Worm (Caenorhabditis elegans) whole organism, young adult: ENCODE results near the gene R05G9.3.

Experiments used
- B0035.1 ChIP-seq: sonication (generic microtip); optimal IDR thresholded peaks from 2 replicates; lab custom pipeline; 2016; ENCODE audit warnings: missing genetic modification characterization, mild to moderate bottlenecking, missing compliant biosample characterization, missing genotype, missing genetic modification reagents
- B0261.1 ChIP-seq: sonication (generic microtip); optimal IDR thresholded peaks from 2 replicates; lab custom pipeline; 2016; ENCODE audit warnings: mild to moderate bottlenecking, missing genetic modification characterization, moderate library complexity, missing compliant biosample characterization
- C17E4.6 ChIP-seq: fragments of 200-800 bp; sonication (Bioruptor generic); IDR thresholded peaks from 2 replicates; pipeline ENCODE4 v1.3.6; 2022; ENCODE audit warnings: missing genetic modification reagents, missing genetic modification characterization, missing compliant biosample characterization
- F10E7.11 ChIP-seq: sonication (generic microtip); optimal IDR thresholded peaks from 2 replicates; lab custom pipeline; 2017; ENCODE audit warnings: mild to moderate bottlenecking, missing genetic modification characterization, moderate library complexity, missing compliant biosample characterization
- F33H1.4 ChIP-seq: fragments of 200-800 bp; sonication (Bioruptor generic); IDR thresholded peaks from 2 replicates; pipeline ENCODE4 v1.3.6; 2022; ENCODE audit warnings: missing genetic modification reagents, missing genetic modification characterization, missing compliant biosample characterization
- F39B2.1 ChIP-seq: fragments of 200-800 bp; sonication (Bioruptor generic); IDR thresholded peaks from 2 replicates; pipeline ENCODE4 v1.3.6; 2022; ENCODE audit warnings: missing genetic modification reagents, missing genetic modification characterization, missing compliant biosample characterization
- F49E8.2 ChIP-seq: sonication (generic microtip); optimal IDR thresholded peaks from 3 replicates; lab custom pipeline; 2017; ENCODE audit warnings: missing genetic modification characterization, mild to moderate bottlenecking, missing compliant biosample characterization, antibody characterized with exemption, moderate library complexity; ENCODE audit not compliant: insufficient read depth
- F52B5.7 ChIP-seq: sonication (generic microtip); optimal IDR thresholded peaks from 2 replicates; lab custom pipeline; 2016; ENCODE audit warnings: mild to moderate bottlenecking, missing genetic modification characterization, missing compliant biosample characterization
- F55B11.4 ChIP-seq: sonication (generic microtip); optimal IDR thresholded peaks from 2 replicates; lab custom pipeline; 2016; ENCODE audit warnings: missing compliant biosample characterization, missing genetic modification characterization, borderline replicate concordance; ENCODE audit not compliant: insufficient read depth
- K12H6.12 ChIP-seq: fragments of 200-800 bp; sonication (Bioruptor generic); optimal IDR thresholded peaks from 2 replicates; lab custom pipeline; 2018; ENCODE audit warnings: mild to moderate bottlenecking, missing genetic modification characterization, missing compliant biosample characterization
- ZK185.1 ChIP-seq: sonication (generic microtip); optimal IDR thresholded peaks from 2 replicates; lab custom pipeline; 2016; ENCODE audit warnings: mild to moderate bottlenecking, missing genetic modification characterization, missing compliant biosample characterization; ENCODE audit not compliant: poor library complexity, severe bottlenecking
- bed-1 ChIP-seq: fragments of 200-800 bp; sonication (Bioruptor generic); IDR thresholded peaks from 2 replicates; pipeline ENCODE4 v1.3.6; 2022; ENCODE audit warnings: missing genetic modification reagents, missing genetic modification characterization, missing compliant biosample characterization
- ccch-3 ChIP-seq: fragments of 200-800 bp; sonication (Bioruptor generic); optimal IDR thresholded peaks from 2 replicates; lab custom pipeline; 2018; ENCODE audit warnings: mild to moderate bottlenecking, missing genetic modification characterization, missing compliant biosample characterization
- ceh-100 ChIP-seq: fragments of 200-800 bp; sonication (Bioruptor generic); IDR thresholded peaks from 2 replicates; pipeline ENCODE4 v1.3.6; 2022; ENCODE audit warnings: missing genetic modification reagents, missing genetic modification characterization, missing compliant biosample characterization
- ceh-79 ChIP-seq: sonication (generic microtip); optimal IDR thresholded peaks from 2 replicates; lab custom pipeline; 2017; ENCODE audit warnings: mild to moderate bottlenecking, missing genetic modification characterization, missing compliant biosample characterization
- dpl-1 ChIP-seq: fragments of 150-350 bp; optimal IDR thresholded peaks from 2 replicates; lab custom pipeline; 2014; ENCODE audit warnings: missing biosample characterization, missing genetic modification reagents, missing genetic modification characterization
- efl-1 ChIP-seq: fragments of 150-350 bp; optimal IDR thresholded peaks from 2 replicates; lab custom pipeline; 2014; ENCODE audit warnings: missing biosample characterization, missing genetic modification reagents, missing genetic modification characterization
- fkh-3 ChIP-seq: sonication (generic microtip); optimal IDR thresholded peaks from 2 replicates; lab custom pipeline; 2016; ENCODE audit warnings: mild to moderate bottlenecking, missing genetic modification characterization, missing compliant biosample characterization
- him-1 ChIP-seq: sonication (generic microtip); optimal IDR thresholded peaks from 2 replicates; lab custom pipeline; 2016; ENCODE audit warnings: missing genotype, missing genetic modification reagents, missing genetic modification characterization, missing compliant biosample characterization
- hlh-12 ChIP-seq: sonication (generic microtip); optimal IDR thresholded peaks from 2 replicates; lab custom pipeline; 2016; ENCODE audit warnings: missing genetic modification characterization, missing compliant biosample characterization
- hrde-1 ChIP-seq: sonication (generic microtip); optimal IDR thresholded peaks from 2 replicates; lab custom pipeline; 2016; ENCODE audit warnings: missing genetic modification characterization, mild to moderate bottlenecking, missing compliant biosample characterization, moderate library complexity, missing genotype, missing genetic modification reagents, borderline replicate concordance
- let-607 ChIP-seq, 2 experiments: fragments of 200-800 bp in 1 of 2; sonication (Bioruptor generic) in 1 of 2; sonication (generic microtip) in 1 of 2; optimal IDR thresholded peaks; 2 replicates each; lab custom pipeline; 2016 to 2018; ENCODE audit warnings: mild to moderate bottlenecking in 2 of 2, missing compliant biosample characterization in 2 of 2, missing genetic modification characterization in 2 of 2, moderate library complexity in 2 of 2, missing genotype in 1 of 2
- lin-35 ChIP-seq, 3 experiments: fragments of 150-350 bp in 2 of 3; sonication (generic microtip) in 1 of 3; optimal IDR thresholded peaks; 2 replicates each; lab custom pipeline; 2014 to 2018; ENCODE audit warnings: missing biosample characterization in 3 of 3, missing genetic modification characterization in 3 of 3, missing genetic modification reagents in 3 of 3
- lin-40 ChIP-seq: sonication (generic microtip); optimal IDR thresholded peaks from 2 replicates; lab custom pipeline; 2016; ENCODE audit warnings: missing genetic modification characterization, mild to moderate bottlenecking, missing compliant biosample characterization, missing genotype, missing genetic modification reagents
- lin-54 ChIP-seq: fragments of 200-800 bp; sonication (Bioruptor generic); optimal IDR thresholded peaks from 2 replicates; lab custom pipeline; 2018; ENCODE audit warnings: mild to moderate bottlenecking, missing genetic modification characterization, missing compliant biosample characterization
- lsl-1 ChIP-seq: fragments of 200-800 bp; sonication (Bioruptor generic); optimal IDR thresholded peaks from 2 replicates; lab custom pipeline; 2018; ENCODE audit warnings: mild to moderate bottlenecking, missing genetic modification characterization, moderate library complexity, missing compliant biosample characterization
- madf-6 ChIP-seq: fragments of 200-800 bp; sonication (Bioruptor generic); IDR thresholded peaks from 2 replicates; pipeline ENCODE4 v1.3.6; 2022; ENCODE audit warnings: missing genetic modification reagents, missing genetic modification characterization, missing compliant biosample characterization
- madf-8 ChIP-seq: fragments of 200-800 bp; sonication (Bioruptor generic); conservative IDR thresholded peaks from 2 replicates; pipeline ENCODE4 v1.3.6; 2022; ENCODE audit warnings: missing genetic modification reagents, missing genetic modification characterization, missing compliant biosample characterization
- mel-28 ChIP-seq: sonication (generic microtip); optimal IDR thresholded peaks from 2 replicates; lab custom pipeline; 2016; ENCODE audit warnings: borderline replicate concordance, mild to moderate bottlenecking, missing genetic modification characterization, missing compliant biosample characterization
- mes-4 ChIP-seq: sonication (generic microtip); optimal IDR thresholded peaks from 2 replicates; lab custom pipeline; 2016; ENCODE audit warnings: missing genotype, missing genetic modification characterization, missing compliant biosample characterization
- nfyb-1 ChIP-seq: fragments of 200-800 bp; sonication (Bioruptor generic); IDR thresholded peaks from 2 replicates; pipeline ENCODE4 v1.3.6; 2022; ENCODE audit warnings: missing genetic modification reagents, missing genetic modification characterization, missing compliant biosample characterization
- nhr-120 ChIP-seq: fragments of 200-800 bp; sonication (Bioruptor generic); IDR thresholded peaks from 2 replicates; pipeline ENCODE4 v1.3.6; 2022; ENCODE audit warnings: missing genetic modification characterization, missing compliant biosample characterization
- pbrm-1 ChIP-seq: fragments of 200-800 bp; sonication (Bioruptor generic); IDR thresholded peaks from 2 replicates; pipeline ENCODE4 v1.3.6; 2022; ENCODE audit warnings: missing genetic modification reagents, missing genetic modification characterization, missing compliant biosample characterization
- pha-4 ChIP-seq: fragments of 150-350 bp; sonication (generic microtip); optimal IDR thresholded peaks from 2 replicates; lab custom pipeline; 2014; ENCODE audit warnings: missing biosample characterization, missing genetic modification reagents, missing genetic modification characterization
- repo-1 ChIP-seq: sonication (generic microtip); optimal IDR thresholded peaks from 2 replicates; lab custom pipeline; 2017; ENCODE audit warnings: mild to moderate bottlenecking, missing genetic modification characterization, missing compliant biosample characterization
- snpc-1.1 ChIP-seq: sonication (generic microtip); optimal IDR thresholded peaks from 2 replicates; lab custom pipeline; 2017; ENCODE audit warnings: missing genetic modification characterization, mild to moderate bottlenecking, missing compliant biosample characterization, antibody characterized with exemption, moderate library complexity, missing genotype, missing genetic modification reagents; ENCODE audit not compliant: insufficient read depth
- snpc-3.4 ChIP-seq: sonication (generic microtip); optimal IDR thresholded peaks from 2 replicates; lab custom pipeline; 2017; ENCODE audit warnings: missing genetic modification characterization, mild to moderate bottlenecking, missing compliant biosample characterization, antibody characterized with exemption, moderate library complexity, missing genotype, missing genetic modification reagents
- snpc-4 ChIP-seq, 5 experiments: fragments of 150-350 bp in 1 of 5; sonication (generic microtip) in 4 of 5; optimal IDR thresholded peaks; 2 replicates each; lab custom pipeline; 2014 to 2018; ENCODE audit warnings: missing genetic modification characterization in 5 of 5, missing biosample characterization in 3 of 5, antibody characterized with exemption in 2 of 5, mild to moderate bottlenecking in 2 of 5, missing compliant biosample characterization in 2 of 5, missing genotype in 2 of 5, moderate library complexity in 2 of 5, missing genetic modification reagents in 1 of 5
- somi-1 ChIP-seq: fragments of 200-800 bp; sonication (Bioruptor generic); optimal IDR thresholded peaks from 2 replicates; lab custom pipeline; 2018; ENCODE audit warnings: mild to moderate bottlenecking, missing genetic modification characterization, missing compliant biosample characterization
- tbp1 ChIP-seq: fragments of 200-800 bp; sonication (Bioruptor generic); optimal IDR thresholded peaks from 2 replicates; lab custom pipeline; 2018; ENCODE audit warnings: mild to moderate bottlenecking, missing genetic modification characterization, missing compliant biosample characterization
- tlf-1 ChIP-seq: fragments of 200-800 bp; sonication (Bioruptor generic); optimal IDR thresholded peaks from 2 replicates; lab custom pipeline; 2018; ENCODE audit warnings: mild to moderate bottlenecking, missing genetic modification characterization, missing compliant biosample characterization
- unc-130 ChIP-seq: sonication (generic microtip); optimal IDR thresholded peaks from 2 replicates; lab custom pipeline; 2016; ENCODE audit warnings: missing genetic modification reagents, missing genetic modification characterization, missing compliant biosample characterization
- xnd-1 ChIP-seq: sonication (generic microtip); optimal IDR thresholded peaks from 2 replicates; lab custom pipeline; 2016; ENCODE audit warnings: missing genotype, missing genetic modification reagents, missing genetic modification characterization, missing compliant biosample characterization
- zim-3 ChIP-seq: sonication (generic microtip); optimal IDR thresholded peaks from 2 replicates; lab custom pipeline; 2017; ENCODE audit warnings: mild to moderate bottlenecking, missing genetic modification characterization, moderate library complexity, missing compliant biosample characterization
- ztf-18 ChIP-seq: sonication (generic microtip); optimal IDR thresholded peaks from 2 replicates; lab custom pipeline; 2016; ENCODE audit warnings: missing genotype, mild to moderate bottlenecking, missing genetic modification characterization, missing compliant biosample characterization
- ztf-25 ChIP-seq: fragments of 200-800 bp; sonication (Bioruptor generic); IDR thresholded peaks from 2 replicates; pipeline ENCODE4 v1.3.6; 2022; ENCODE audit warnings: missing genetic modification reagents, missing genetic modification characterization, missing compliant biosample characterization
- ztf-3 ChIP-seq: fragments of 200-800 bp; sonication (Bioruptor generic); optimal IDR thresholded peaks from 2 replicates; lab custom pipeline; 2018; ENCODE audit warnings: mild to moderate bottlenecking, missing genetic modification characterization, missing compliant biosample characterization

The R05G9.3 gene

DNA sequence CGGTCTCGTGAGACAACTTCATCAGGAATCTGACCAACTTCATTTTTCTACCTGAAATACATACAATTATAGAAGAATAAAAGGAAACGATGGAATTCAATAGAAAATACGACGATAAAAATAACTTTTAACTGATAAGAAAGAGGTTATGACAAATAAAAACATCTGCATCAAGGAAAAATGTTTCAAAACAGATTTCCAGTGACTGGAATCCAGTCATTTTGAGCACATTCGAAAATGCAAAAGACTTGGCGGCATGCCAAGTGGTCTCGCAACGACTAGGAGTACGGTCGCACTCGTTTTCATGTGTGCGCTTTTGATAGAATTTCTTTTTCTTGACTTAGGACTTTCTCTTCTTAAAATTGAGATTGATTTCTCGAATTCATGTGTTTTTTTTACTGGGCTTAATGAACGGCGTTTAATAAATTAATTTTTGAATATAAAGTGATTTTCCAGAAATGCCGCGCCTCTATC, 11.6 kb downstream of the R05G9.3 start, which contains the start of the genes snr-3 and rsp-5:
Gene snr-3 (minus strand): TSS at position 51 of the 474 bp plus-strand sequence.
Gene rsp-5 (plus strand): TSS at position 455 of the 474 bp plus-strand sequence.
- TF ChIP-seq ceh-100 (GFP tag; lab: Robert Waterston, UW) (0 out of 2 replicates have a peak, but pooled peaks have one; percentile 28), ztf-18 (no peak), madf-6 (GFP tag; lab: Robert Waterston, UW) (peak; percentile 89), him-1 (tag; lab: Kevin White, UChicago) (peak; percentile 0), ceh-79 (tag; lab: Kevin White, UChicago) (no peak), K12H6.12 (tag; lab: Kevin White, UChicago) (no peak), lin-40 (tag; lab: Kevin White, UChicago) (peak; percentile 12), repo-1 (tag; lab: Kevin White, UChicago) (no peak), zim-3 (no peak), snpc-3.4 (peak; percentile 41), dpl-1 (GFP tag; lab: Kevin White, UChicago) (peak; percentile 10), mel-28 (tag; lab: Kevin White, UChicago) (no peak), B0261.1 (tag; lab: Kevin White, UChicago) (no peak), B0035.1 (no peak), xnd-1 (tag; lab: Kevin White, UChicago) (peak; percentile 56), madf-8 (GFP tag; lab: Robert Waterston, UW) (peak; percentile 30), F52B5.7 (tag; lab: Kevin White, UChicago) (no peak), tbp1 (GFP tag; lab: Kevin White, UChicago) (peak; percentile 50), fkh-3 (tag; lab: Kevin White, UChicago) (no peak), lin-35 (GFP tag; optimal IDR thresholded peaks at IDR 0.05; lab: Kevin White, UChicago) (peak in 2 of 3 experiments; percentile 23 to 77), ztf-3 (GFP tag; lab: Kevin White, UChicago) (no peak), mes-4 (tag; lab: Kevin White, UChicago) (no peak), snpc-1.1 (tag; lab: Kevin White, UChicago) (peak; percentile 47), nfyb-1 (GFP tag; lab: Robert Waterston, UW) (peak; percentile 71), ztf-25 (GFP tag; lab: Robert Waterston, UW) (no peak), F39B2.1 (GFP tag; lab: Robert Waterston, UW) (no peak), F55B11.4 (tag; lab: Kevin White, UChicago) (no peak), ZK185.1 (peak; percentile 40), lsl-1 (GFP tag; lab: Kevin White, UChicago) (peak; percentile 92), bed-1 (GFP tag; lab: Robert Waterston, UW) (no peak), C17E4.6 (GFP tag; lab: Robert Waterston, UW) (no peak), let-607 (tag; optimal IDR thresholded peaks at IDR 0.05; lab: Kevin White, UChicago) (no peak), tlf-1 (GFP tag; lab: Kevin White, UChicago) (peak; percentile 51), unc-130 (GFP tag; lab: Kevin White, UChicago) (no peak), F33H1.4 (GFP tag; lab: Robert Waterston, UW) (peak; percentile 97), nhr-120 (no peak), hrde-1 (tag; lab: Kevin White, UChicago) (no peak), pha-4 (tag; lab: Kevin White, UChicago) (peak; percentile 69), F10E7.11 (tag; lab: Kevin White, UChicago) (no peak), ccch-3 (GFP tag; lab: Kevin White, UChicago) (no peak), efl-1 (GFP tag; lab: Kevin White, UChicago) (peak; percentile 49), hlh-12 (tag; lab: Kevin White, UChicago) (no peak), lin-54 (peak; percentile 70), snpc-4 (GFP tag; optimal IDR thresholded peaks at IDR 0.05; lab: Kevin White, UChicago) (no peak), snpc-4 (tag; optimal IDR thresholded peaks at IDR 0.05; lab: Kevin White, UChicago) (peak; percentile 32 to 58 (median 50)), pbrm-1 (peak; percentile 52; the same call in 1 of the 2 replicates), somi-1 (GFP tag; lab: Kevin White, UChicago) (no peak), F49E8.2 (tag; lab: Kevin White, UChicago) (peak; percentile 55)
